Fruit fly (Drosophila melanogaster) whole organism, embryonic: ENCODE results near the gene CG34258.

Source experiments
- Atf6 ChIP-seq: fragments of 200-800 bp; sonication (Bioruptor generic); IDR thresholded peaks from 2 replicates; pipeline ENCODE4 v1.3.6; 2022; ENCODE audit warnings: missing biosample characterization, missing genetic modification characterization
- Bdp1 ChIP-seq: fragments of 200-800 bp; sonication (Bioruptor generic); optimal IDR thresholded peaks from 3 replicates; lab custom pipeline; 2016; ENCODE audit warnings: missing biosample characterization, missing genetic modification characterization
- CG10267 ChIP-seq: fragments of 200-800 bp; sonication (Bioruptor generic); optimal IDR thresholded peaks from 2 replicates; lab custom pipeline; 2018; ENCODE audit warnings: missing biosample characterization, mild to moderate bottlenecking, missing genetic modification characterization, moderate library complexity
- CG12942 ChIP-seq: fragments of 200-800 bp; sonication (Bioruptor generic); optimal IDR thresholded peaks from 3 replicates; lab custom pipeline; 2016; ENCODE audit warnings: missing biosample characterization, missing genetic modification characterization
- CG13296 ChIP-seq: fragments of 200-800 bp; sonication (Bioruptor generic); optimal IDR thresholded peaks from 3 replicates; lab custom pipeline; 2018; ENCODE audit warnings: missing biosample characterization, mild to moderate bottlenecking, missing genetic modification characterization
- CG13424 ChIP-seq: fragments of 200-800 bp; sonication (Bioruptor generic); optimal IDR thresholded peaks from 2 replicates; lab custom pipeline; 2019; ENCODE audit warnings: missing biosample characterization, mild to moderate bottlenecking, missing genetic modification characterization, moderate library complexity
- CG14441 ChIP-seq: fragments of 200-800 bp; sonication (Bioruptor generic); IDR thresholded peaks from 2 replicates; pipeline ENCODE4 v1.3.6; 2022; ENCODE audit warnings: missing biosample characterization, missing genetic modification characterization
- CG14710 ChIP-seq: fragments of 200-800 bp; sonication (Bioruptor generic); optimal IDR thresholded peaks from 3 replicates; lab custom pipeline; 2019; ENCODE audit warnings: missing biosample characterization, mild to moderate bottlenecking, missing genetic modification characterization, moderate library complexity
- CG1603 ChIP-seq: fragments of 200-800 bp; sonication (Bioruptor generic); optimal IDR thresholded peaks from 2 replicates; lab custom pipeline; 2019; ENCODE audit warnings: missing biosample characterization, mild to moderate bottlenecking, missing genetic modification characterization, moderate library complexity
- CG17385 ChIP-seq: fragments of 200-800 bp; sonication (Bioruptor generic); optimal IDR thresholded peaks from 3 replicates; lab custom pipeline; 2018; ENCODE audit warnings: missing biosample characterization, mild to moderate bottlenecking, missing genetic modification characterization
- CG2712 ChIP-seq: fragments of 200-800 bp; optimal IDR thresholded peaks from 3 replicates; lab custom pipeline; 2019; ENCODE audit warnings: missing biosample characterization, mild to moderate bottlenecking, missing genetic modification characterization, moderate library complexity
- CG2889 ChIP-seq: fragments of 200-800 bp; sonication (Bioruptor generic); IDR thresholded peaks from 3 replicates; pipeline ENCODE4 v1.3.6; 2022; ENCODE audit warnings: missing biosample characterization, missing genetic modification characterization
- CG30403 ChIP-seq: fragments of 200-800 bp; sonication (Bioruptor generic); optimal IDR thresholded peaks from 3 replicates; lab custom pipeline; 2016; ENCODE audit warnings: missing biosample characterization, missing genetic modification characterization
- CG3065 ChIP-seq: fragments of 200-800 bp; sonication (Bioruptor generic); optimal IDR thresholded peaks from 2 replicates; lab custom pipeline; 2016; ENCODE audit warnings: missing biosample characterization, missing genetic modification characterization
- CG34422 ChIP-seq: fragments of 200-800 bp; sonication (Bioruptor generic); IDR thresholded peaks from 3 replicates; pipeline ENCODE4 v1.3.6; 2022; ENCODE audit warnings: missing biosample characterization, missing genetic modification characterization
- CG4707 ChIP-seq: fragments of 200-800 bp; sonication (Bioruptor generic); optimal IDR thresholded peaks from 2 replicates; lab custom pipeline; 2018; ENCODE audit warnings: missing biosample characterization, mild to moderate bottlenecking, missing genetic modification characterization, moderate library complexity
- CG8290 ChIP-seq, 3 experiments: fragments of 200-800 bp; sonication (Bioruptor generic); optimal IDR thresholded peaks; 2 replicates each; lab custom pipeline; 2016 to 2019; ENCODE audit warnings: missing biosample characterization in 3 of 3, missing genetic modification characterization in 3 of 3, mild to moderate bottlenecking in 2 of 3, moderate library complexity in 1 of 3
- CG8944 ChIP-seq: fragments of 200-800 bp; sonication (Bioruptor generic); optimal IDR thresholded peaks from 3 replicates; lab custom pipeline; 2016; ENCODE audit warnings: missing biosample characterization, missing genetic modification characterization
- CG9797 ChIP-seq: fragments of 200-800 bp; sonication (Bioruptor generic); optimal IDR thresholded peaks from 3 replicates; lab custom pipeline; 2018; ENCODE audit warnings: missing biosample characterization, mild to moderate bottlenecking, missing genetic modification characterization
- CHES-1-like ChIP-seq: fragments of 200-800 bp; sonication (Bioruptor generic); optimal IDR thresholded peaks from 2 replicates; lab custom pipeline; 2016; ENCODE audit warnings: missing biosample characterization, missing genetic modification characterization
- Deaf1 ChIP-seq: fragments of 200-800 bp; optimal IDR thresholded peaks from 3 replicates; lab custom pipeline; 2019; ENCODE audit warnings: missing biosample characterization, mild to moderate bottlenecking, missing genetic modification characterization, moderate library complexity
- Fer1 ChIP-seq: fragments of 200-800 bp; sonication (Bioruptor generic); optimal IDR thresholded peaks from 2 replicates; lab custom pipeline; 2017; ENCODE audit warnings: missing biosample characterization, mild to moderate bottlenecking, missing genetic modification characterization
- HLH54F ChIP-seq: fragments of 200-800 bp; sonication (Bioruptor generic); optimal IDR thresholded peaks from 3 replicates; lab custom pipeline; 2016; ENCODE audit warnings: missing biosample characterization, missing genetic modification characterization
- Hr51 ChIP-seq, 2 experiments: fragments of 200-800 bp; sonication (Bioruptor generic); optimal IDR thresholded peaks; 2 replicates in 1 of 2; 3 replicates in 1 of 2; lab custom pipeline; 2016 to 2018; ENCODE audit warnings: missing biosample characterization in 2 of 2, missing genetic modification characterization in 2 of 2, mild to moderate bottlenecking in 1 of 2, moderate library complexity in 1 of 2
- Jarid2 ChIP-seq: fragments of 200-800 bp; sonication (Bioruptor generic); optimal IDR thresholded peaks from 3 replicates; lab custom pipeline; 2017; ENCODE audit warnings: mild to moderate bottlenecking, missing biosample characterization, missing genetic modification reagents, missing genetic modification characterization
- Lhr ChIP-seq: fragments of 200-800 bp; sonication (Bioruptor generic); optimal IDR thresholded peaks from 3 replicates; lab custom pipeline; 2017; ENCODE audit warnings: mild to moderate bottlenecking, missing biosample characterization, missing genetic modification reagents, missing genetic modification characterization
- MBD-R2 ChIP-seq: fragments of 200-800 bp; sonication (Bioruptor generic); IDR thresholded peaks from 2 replicates; pipeline ENCODE4 v1.3.6; 2022; ENCODE audit warnings: missing biosample characterization, missing genetic modification characterization
- NFAT ChIP-seq: fragments of 200-800 bp; sonication (Bioruptor generic); IDR thresholded peaks from 2 replicates; pipeline ENCODE4 v1.3.6; 2022; ENCODE audit warnings: missing biosample characterization, missing genetic modification characterization
- Nf-YB ChIP-seq: fragments of 200-800 bp; sonication (Bioruptor generic); optimal IDR thresholded peaks from 3 replicates; lab custom pipeline; 2019; ENCODE audit warnings: missing biosample characterization, mild to moderate bottlenecking, missing genetic modification characterization, moderate library complexity
- bbx ChIP-seq: fragments of 200-800 bp; sonication (Bioruptor generic); IDR thresholded peaks from 2 replicates; pipeline ENCODE4 v1.3.6; 2022; ENCODE audit warnings: missing biosample characterization, missing genetic modification characterization; ENCODE audit not compliant: partially characterized antibody
- caup ChIP-seq: fragments of 200-800 bp; sonication (Bioruptor generic); optimal IDR thresholded peaks from 3 replicates; lab custom pipeline; 2017; ENCODE audit warnings: missing biosample characterization, mild to moderate bottlenecking, missing genetic modification characterization, moderate library complexity; ENCODE audit not compliant: severe bottlenecking
- cg ChIP-seq: fragments of 200-800 bp; sonication (Bioruptor generic); optimal IDR thresholded peaks from 3 replicates; lab custom pipeline; 2019; ENCODE audit warnings: missing biosample characterization, mild to moderate bottlenecking, missing genetic modification characterization, moderate library complexity
- ci ChIP-seq: fragments of 200-800 bp; sonication (Bioruptor generic); IDR thresholded peaks from 3 replicates; pipeline ENCODE4 v1.3.6; 2022; ENCODE audit warnings: missing biosample characterization, missing genetic modification characterization
- crc ChIP-seq: fragments of 200-800 bp; sonication (Bioruptor generic); optimal IDR thresholded peaks from 2 replicates; lab custom pipeline; 2016; ENCODE audit warnings: missing biosample characterization, missing genetic modification characterization
- cwo ChIP-seq: fragments of 200-800 bp; sonication (Bioruptor generic); optimal IDR thresholded peaks from 3 replicates; lab custom pipeline; 2017; ENCODE audit warnings: missing biosample characterization, missing genetic modification characterization, mild to moderate bottlenecking, moderate library complexity, missing genetic modification reagents
- dysf ChIP-seq: fragments of 200-800 bp; sonication (Bioruptor generic); IDR thresholded peaks from 3 replicates; pipeline ENCODE4 v1.3.6; 2022; ENCODE audit warnings: missing biosample characterization, missing genetic modification characterization
- ewg ChIP-seq: fragments of 200-800 bp; sonication (Bioruptor generic); optimal IDR thresholded peaks from 3 replicates; lab custom pipeline; 2017; ENCODE audit warnings: mild to moderate bottlenecking, missing biosample characterization, missing genetic modification reagents, missing genetic modification characterization
- exex ChIP-seq: fragments of 200-800 bp; sonication (Bioruptor generic); optimal IDR thresholded peaks from 4 replicates; lab custom pipeline; 2018; ENCODE audit warnings: missing biosample characterization, mild to moderate bottlenecking, missing genetic modification characterization, moderate library complexity
- gem ChIP-seq: fragments of 200-800 bp; sonication (Bioruptor generic); optimal IDR thresholded peaks from 2 replicates; lab custom pipeline; 2019; ENCODE audit warnings: missing biosample characterization, mild to moderate bottlenecking, missing genetic modification characterization, moderate library complexity
- jigr1 ChIP-seq: fragments of 200-800 bp; sonication (Bioruptor generic); IDR thresholded peaks from 3 replicates; pipeline ENCODE4 v1.3.6; 2022; ENCODE audit warnings: missing biosample characterization, missing genetic modification characterization
- nom ChIP-seq: fragments of 200-800 bp; sonication (Bioruptor generic); optimal IDR thresholded peaks from 2 replicates; lab custom pipeline; 2017; ENCODE audit warnings: missing biosample characterization, missing genetic modification characterization, mild to moderate bottlenecking, moderate library complexity, missing genetic modification reagents
- otp ChIP-seq: fragments of 200-800 bp; sonication (Bioruptor generic); IDR thresholded peaks from 3 replicates; pipeline ENCODE4, ENCODE4 v1.3.6; 2022; ENCODE audit warnings: missing biosample characterization, missing genetic modification characterization
- phol ChIP-seq: fragments of 200-800 bp; sonication (Bioruptor generic); optimal IDR thresholded peaks from 3 replicates; lab custom pipeline; 2018; ENCODE audit warnings: missing biosample characterization, mild to moderate bottlenecking, missing genetic modification characterization, moderate library complexity
- pum ChIP-seq: fragments of 200-800 bp; sonication (Bioruptor generic); optimal IDR thresholded peaks from 2 replicates; lab custom pipeline; 2016; ENCODE audit warnings: missing biosample characterization, missing genetic modification characterization
- seq ChIP-seq: fragments of 200-800 bp; sonication (Bioruptor generic); IDR thresholded peaks from 2 replicates; pipeline ENCODE4 v1.3.6; 2022; ENCODE audit warnings: missing biosample characterization, missing genetic modification characterization
- slbo ChIP-seq: fragments of 200-800 bp; sonication (Bioruptor generic); IDR thresholded peaks from 2 replicates; pipeline ENCODE4 v1.3.6; 2022; ENCODE audit warnings: missing biosample characterization, missing genetic modification characterization
- sqz ChIP-seq: fragments of 200-800 bp; sonication (Bioruptor generic); optimal IDR thresholded peaks from 3 replicates; lab custom pipeline; 2018; ENCODE audit warnings: missing biosample characterization, mild to moderate bottlenecking, missing genetic modification characterization
- tna ChIP-seq: fragments of 200-800 bp; sonication (Bioruptor generic); IDR thresholded peaks from 2 replicates; pipeline ENCODE4 v1.3.6; 2022; ENCODE audit warnings: missing biosample characterization, missing genetic modification characterization; ENCODE audit not compliant: partially characterized antibody
- trem ChIP-seq: fragments of 200-800 bp; optimal IDR thresholded peaks from 3 replicates; lab custom pipeline; 2019; ENCODE audit warnings: missing biosample characterization, mild to moderate bottlenecking, missing genetic modification characterization, moderate library complexity

The CG34258 gene

DNA sequence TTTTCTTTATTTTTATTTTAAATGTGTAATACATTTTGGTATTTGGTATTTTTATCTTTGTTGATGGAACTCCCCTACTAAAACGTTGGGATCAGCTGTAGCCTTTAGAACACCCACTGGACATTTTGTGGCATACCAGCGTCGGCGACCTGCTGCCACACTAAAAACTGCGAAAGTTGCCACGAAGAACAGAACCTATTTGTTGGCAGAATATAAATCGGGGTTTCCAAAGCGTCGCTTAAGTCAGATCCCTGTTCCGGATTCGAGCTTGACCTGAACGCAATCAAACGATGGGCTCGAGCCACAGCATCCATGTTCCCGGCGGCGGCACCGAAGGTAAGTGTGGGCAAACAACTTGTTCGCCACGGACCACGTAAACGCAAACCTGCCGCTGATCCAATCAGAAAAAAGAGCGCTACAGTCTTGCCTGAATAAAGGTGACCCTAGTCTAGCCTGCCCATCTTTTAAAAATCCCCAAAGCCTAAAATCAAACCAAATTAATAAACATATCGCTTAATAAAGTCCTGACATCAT, 26.9 kb downstream of the CG34258 start, which contains the start of gene Grasp65 (continued):
- TF ChIP-seq cg (GFP tag; lab: Kevin White, UChicago): no peak
- TF ChIP-seq CG2889: no peak
- TF ChIP-seq slbo (GFP tag; lab: Robert Waterston, UW): peak; percentile 26; the same call in 1 of the 2 replicates
- peak; percentile 63 for TF ChIP-seq CG2712 (tag; lab: Kevin White, UChicago)
- no peak for TF ChIP-seq exex (tag; lab: Kevin White, UChicago)
- TF ChIP-seq CG10267 (tag; lab: Kevin White, UChicago): peak; percentile 59
- TF ChIP-seq crc (GFP tag; lab: Kevin White, UChicago): no peak
- TF ChIP-seq dysf (GFP tag; lab: Robert Waterston, UW): 0 out of 3 replicates have a peak, but pooled peaks have one; percentile 17
- no peak for TF ChIP-seq CHES-1-like (GFP tag; lab: Kevin White, UChicago)
- TF ChIP-seq CG1603: peak; percentile 38
- no peak for TF ChIP-seq CG17385 (GFP tag; lab: Kevin White, UChicago)
- no peak for TF ChIP-seq CG4707 (GFP tag; lab: Kevin White, UChicago)
- TF ChIP-seq tna: no peak; the same call in 1 of the 2 replicates
- TF ChIP-seq CG8290 (GFP tag; optimal IDR thresholded peaks at IDR 0.05; lab: Kevin White, UChicago): no peak
- peak in 1 of 2 experiments; percentile 16 for TF ChIP-seq CG8290 (tag; optimal IDR thresholded peaks at IDR 0.05; lab: Kevin White, UChicago)
- no peak for TF ChIP-seq Jarid2 (GFP tag; lab: Kevin White, UChicago)
- peak; percentile 81 for TF ChIP-seq CG9797 (GFP tag; lab: Kevin White, UChicago)
- TF ChIP-seq seq: no peak
- TF ChIP-seq CG13424: peak; percentile 17
- no peak for TF ChIP-seq ewg (GFP tag; lab: Kevin White, UChicago)
- TF ChIP-seq HLH54F (GFP tag; lab: Kevin White, UChicago): no peak
- TF ChIP-seq CG12942: no peak
- no peak for TF ChIP-seq sqz
- no peak for TF ChIP-seq pum
- TF ChIP-seq NFAT (GFP tag; lab: Robert Waterston, UW): no peak
- peak; percentile 23; the same call in 1 of the 2 replicates for TF ChIP-seq Atf6
- no peak for TF ChIP-seq caup (GFP tag; lab: Kevin White, UChicago)
- TF ChIP-seq CG8944 (GFP tag; lab: Kevin White, UChicago): no peak
- TF ChIP-seq phol (tag; lab: Kevin White, UChicago): peak; percentile 29
- TF ChIP-seq otp (GFP tag; lab: Robert Waterston, UW): no peak
- TF ChIP-seq Fer1 (GFP tag; lab: Kevin White, UChicago): peak; percentile 18
- TF ChIP-seq nom: peak; percentile 45
- peak; percentile 31 for TF ChIP-seq CG13296 (GFP tag; lab: Kevin White, UChicago)
- TF ChIP-seq CG14710: peak; percentile 33
- peak; percentile 40; the same call in 1 of the 2 replicates for TF ChIP-seq bbx (GFP tag; lab: Robert Waterston, UW)
- peak; percentile 38 for TF ChIP-seq gem (tag; lab: Kevin White, UChicago)
- 0 out of 3 replicates have a peak, but pooled peaks have one; percentile 12 for TF ChIP-seq CG34422 (GFP tag; lab: Robert Waterston, UW)
- TF ChIP-seq CG30403: no peak
- TF ChIP-seq Bdp1 (GFP tag; lab: Kevin White, UChicago): no peak
- TF ChIP-seq trem (tag; lab: Kevin White, UChicago): peak; percentile 18
- no peak for TF ChIP-seq jigr1
- TF ChIP-seq Lhr (GFP tag; lab: Kevin White, UChicago): no peak
- TF ChIP-seq ci (GFP tag; lab: Robert Waterston, UW): no peak
- TF ChIP-seq CG14441 (GFP tag; lab: Robert Waterston, UW): 0 out of 2 replicates have a peak, but pooled peaks have one; percentile 15
- TF ChIP-seq cwo: no peak
- peak in 1 of 2 experiments; percentile 8 for TF ChIP-seq Hr51 (GFP tag; optimal IDR thresholded peaks at IDR 0.05; lab: Kevin White, UChicago)
- TF ChIP-seq Nf-YB (GFP tag; lab: Kevin White, UChicago): peak; percentile 55
- TF ChIP-seq Deaf1 (tag; lab: Kevin White, UChicago): no peak
- TF ChIP-seq MBD-R2 (GFP tag; lab: Robert Waterston, UW): peak; percentile 87
- no peak for TF ChIP-seq CG3065 (GFP tag; lab: Kevin White, UChicago)
